Fruit fly (Drosophila melanogaster) whole organism, embryonic: ENCODE results near the gene pnr.

Experiments used
- CG31388 ChIP-seq: fragments of 200-800 bp; sonication (Bioruptor generic); optimal IDR thresholded peaks from 2 replicates; lab custom pipeline; 2016; ENCODE audit warnings: missing biosample characterization, missing genetic modification characterization
- CG4404 ChIP-seq: fragments of 200-800 bp; sonication (Bioruptor generic); IDR thresholded peaks from 2 replicates; pipeline ENCODE4 v1.3.6; 2022; ENCODE audit warnings: missing biosample characterization, missing genetic modification characterization
- CG5953 ChIP-seq: fragments of 200-800 bp; sonication (Bioruptor generic); IDR thresholded peaks from 2 replicates; pipeline ENCODE4 v1.3.6; 2022; ENCODE audit warnings: missing biosample characterization, missing genetic modification characterization
- Fer3 ChIP-seq: fragments of 200-800 bp; sonication (Bioruptor generic); optimal IDR thresholded peaks from 2 replicates; lab custom pipeline; 2018; ENCODE audit warnings: missing biosample characterization, mild to moderate bottlenecking, missing genetic modification characterization, moderate library complexity

DNA sequence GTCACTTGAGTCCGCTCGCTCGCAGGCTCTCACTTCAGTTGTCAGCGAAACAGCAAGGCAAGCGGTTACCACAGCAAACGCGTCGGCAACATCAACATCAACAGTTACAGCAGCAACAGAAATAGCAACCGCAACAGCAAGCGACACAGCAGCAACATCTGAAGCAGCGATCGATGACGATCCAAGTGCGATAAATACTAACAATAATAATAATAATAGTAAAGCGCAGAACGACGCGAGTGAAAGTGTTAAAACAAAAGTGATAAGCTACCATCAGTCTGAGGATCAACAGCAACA is 31.4 kb upstream of the pnr start:
- TF ChIP-seq CG4404 (GFP tag; lab: Robert Waterston, UW) (no peak), Fer3 (no peak), CG31388 (GFP tag; lab: Kevin White, UChicago) (no peak), CG5953 (GFP tag; lab: Robert Waterston, UW) (no peak)
